Worm (Caenorhabditis elegans) whole organism, L2 larva: ENCODE results near the gene dmsr-6.

Experiments
- ceh-82 ChIP-seq: fragments of 150-350 bp; optimal IDR thresholded peaks from 2 replicates; lab custom pipeline; 2014; ENCODE audit warnings: missing biosample characterization, missing genetic modification characterization
- lin-13 ChIP-seq: fragments of 150-350 bp; optimal IDR thresholded peaks from 2 replicates; lab custom pipeline; 2014; ENCODE audit warnings: missing biosample characterization, missing genetic modification reagents, missing genetic modification characterization
- lin-39 ChIP-seq: fragments of 150-350 bp; optimal IDR thresholded peaks from 2 replicates; lab custom pipeline; 2014; ENCODE audit warnings: missing biosample characterization, missing genetic modification reagents, missing genetic modification characterization
- lsy-2 ChIP-seq, 2 experiments: fragments of 150-350 bp in 1 of 2; sonication (generic microtip) in 1 of 2; optimal IDR thresholded peaks; 2 replicates each; lab custom pipeline; 2014 to 2017; ENCODE audit warnings: missing biosample characterization in 2 of 2, missing genetic modification characterization in 2 of 2
- nhr-12 ChIP-seq: fragments of 150-350 bp; optimal IDR thresholded peaks from 2 replicates; lab custom pipeline; 2014; ENCODE audit warnings: missing biosample characterization, missing genetic modification characterization

DNA sequence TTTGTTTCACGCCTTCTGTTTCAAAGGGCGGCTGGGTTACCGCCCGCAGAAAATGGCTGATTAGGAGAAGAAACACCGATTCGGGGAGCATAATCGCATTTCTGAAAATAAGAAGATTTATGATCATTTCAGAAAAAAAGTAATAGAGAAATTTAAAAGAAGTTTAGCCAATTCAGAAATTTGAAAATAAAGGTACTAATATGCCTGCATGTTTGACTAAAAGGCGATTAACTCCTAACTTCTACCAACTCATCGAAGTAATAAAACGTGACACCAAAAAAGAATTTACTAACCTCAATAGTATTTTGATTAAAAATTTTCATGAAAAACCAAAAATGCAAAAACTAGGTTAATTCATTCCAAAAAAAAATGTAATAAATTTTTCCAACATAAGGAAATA, 30.6 kb upstream of the dmsr-6 start, which contains the start of gene plx-2:
- no peak for TF ChIP-seq lin-39 (tag; lab: Kevin White, UChicago)
- TF ChIP-seq ceh-82 (tag; lab: Kevin White, UChicago): no peak
- TF ChIP-seq nhr-12 (tag; lab: Kevin White, UChicago): no peak
- TF ChIP-seq lsy-2 (tag; optimal IDR thresholded peaks at IDR 0.05; lab: Kevin White, UChicago): no peak
- no peak for TF ChIP-seq lin-13 (GFP tag; lab: Kevin White, UChicago)
